Fruit fly (Drosophila melanogaster) whole organism, embryonic: ENCODE results near the gene NKCC.

ENCODE experiments used
- Abd-B ChIP-seq: fragments of 200-800 bp; sonication (Bioruptor generic); optimal IDR thresholded peaks from 2 replicates; lab custom pipeline; 2018; ENCODE audit warnings: missing biosample characterization, mild to moderate bottlenecking, missing genetic modification characterization, moderate library complexity
- Bgb ChIP-seq: fragments of 200-800 bp; sonication (Bioruptor generic); IDR thresholded peaks from 2 replicates; pipeline ENCODE4 v1.3.6; 2022; ENCODE audit warnings: missing biosample characterization, missing genetic modification characterization; ENCODE audit not compliant: partially characterized antibody
- CG10321 ChIP-seq: fragments of 200-800 bp; sonication (Bioruptor generic); IDR thresholded peaks from 2 replicates; pipeline ENCODE4 v1.3.6; 2022; ENCODE audit warnings: missing biosample characterization, missing genetic modification characterization
- CG10959 ChIP-seq: fragments of 200-800 bp; sonication (Bioruptor generic); IDR thresholded peaks from 2 replicates; pipeline ENCODE4 v1.3.6; 2022; ENCODE audit warnings: missing biosample characterization, missing genetic modification characterization
- CG11398 ChIP-seq: fragments of 200-800 bp; sonication (Bioruptor generic); optimal IDR thresholded peaks from 2 replicates; lab custom pipeline; 2016; ENCODE audit warnings: missing biosample characterization, missing genetic modification characterization
- CG11560 ChIP-seq: fragments of 200-800 bp; sonication (Bioruptor generic); IDR thresholded peaks from 3 replicates; pipeline ENCODE4 v1.3.6; 2022; ENCODE audit warnings: missing biosample characterization, missing genetic modification characterization
- CG12219 ChIP-seq: fragments of 200-800 bp; sonication (Bioruptor generic); optimal IDR thresholded peaks from 3 replicates; lab custom pipeline; 2018; ENCODE audit warnings: missing biosample characterization, mild to moderate bottlenecking, missing genetic modification characterization
- CG12236 ChIP-seq: fragments of 200-800 bp; sonication (Bioruptor generic); optimal IDR thresholded peaks from 2 replicates; lab custom pipeline; 2016; ENCODE audit warnings: missing biosample characterization, missing genetic modification characterization
- CG12769 ChIP-seq: fragments of 200-800 bp; sonication (Bioruptor generic); optimal IDR thresholded peaks from 2 replicates; lab custom pipeline; 2019; ENCODE audit warnings: missing biosample characterization, mild to moderate bottlenecking, missing genetic modification characterization, moderate library complexity
- CG12942 ChIP-seq: fragments of 200-800 bp; sonication (Bioruptor generic); optimal IDR thresholded peaks from 3 replicates; lab custom pipeline; 2016; ENCODE audit warnings: missing biosample characterization, missing genetic modification characterization
- CG13123 ChIP-seq: fragments of 200-800 bp; sonication (Bioruptor generic); optimal IDR thresholded peaks from 2 replicates; lab custom pipeline; 2016; ENCODE audit warnings: missing biosample characterization, missing genetic modification characterization
- CG14860 ChIP-seq: fragments of 200-800 bp; sonication (Bioruptor generic); IDR thresholded peaks from 3 replicates; pipeline ENCODE4 v1.3.6; 2022; ENCODE audit warnings: missing biosample characterization, missing genetic modification characterization; ENCODE audit not compliant: partially characterized antibody
- CG15011 ChIP-seq: fragments of 200-800 bp; sonication (Bioruptor generic); optimal IDR thresholded peaks from 3 replicates; lab custom pipeline; 2018; ENCODE audit warnings: missing biosample characterization, mild to moderate bottlenecking, missing genetic modification characterization
- CG17186 ChIP-seq: fragments of 200-800 bp; sonication (Bioruptor generic); optimal IDR thresholded peaks from 3 replicates; lab custom pipeline; 2017; ENCODE audit warnings: missing biosample characterization, missing genetic modification reagents, missing genetic modification characterization
- CG1832 ChIP-seq: fragments of 200-800 bp; sonication (Bioruptor generic); optimal IDR thresholded peaks from 2 replicates; lab custom pipeline; 2017; ENCODE audit warnings: missing biosample characterization, mild to moderate bottlenecking, missing genetic modification characterization, inconsistent platforms
- CG2129 ChIP-seq: fragments of 200-800 bp; sonication (Bioruptor generic); IDR thresholded peaks from 2 replicates; pipeline ENCODE4 v1.3.6; 2022; ENCODE audit warnings: missing biosample characterization, missing genetic modification characterization; ENCODE audit not compliant: partially characterized antibody
- CG2712 ChIP-seq: fragments of 200-800 bp; optimal IDR thresholded peaks from 3 replicates; lab custom pipeline; 2019; ENCODE audit warnings: missing biosample characterization, mild to moderate bottlenecking, missing genetic modification characterization, moderate library complexity
- CG2875 ChIP-seq: fragments of 200-800 bp; sonication (Bioruptor generic); optimal IDR thresholded peaks from 2 replicates; lab custom pipeline; 2017; ENCODE audit warnings: missing biosample characterization, mild to moderate bottlenecking, missing genetic modification characterization, missing genetic modification reagents
- CG34422 ChIP-seq: fragments of 200-800 bp; sonication (Bioruptor generic); IDR thresholded peaks from 3 replicates; pipeline ENCODE4 v1.3.6; 2022; ENCODE audit warnings: missing biosample characterization, missing genetic modification characterization
- CG4404 ChIP-seq: fragments of 200-800 bp; sonication (Bioruptor generic); IDR thresholded peaks from 2 replicates; pipeline ENCODE4 v1.3.6; 2022; ENCODE audit warnings: missing biosample characterization, missing genetic modification characterization
- CG8765 ChIP-seq: fragments of 200-800 bp; sonication (Bioruptor generic); IDR thresholded peaks from 2 replicates; pipeline ENCODE4 v1.3.6; 2022; ENCODE audit warnings: missing biosample characterization, missing genetic modification characterization
- CG9215 ChIP-seq: fragments of 200-800 bp; sonication (Bioruptor generic); IDR thresholded peaks from 2 replicates; pipeline ENCODE4 v1.3.6; 2022; ENCODE audit warnings: missing biosample characterization, missing genetic modification characterization
- CG9932 ChIP-seq: fragments of 200-800 bp; sonication (Bioruptor generic); IDR thresholded peaks from 2 replicates; pipeline ENCODE4 v1.3.6; 2022; ENCODE audit warnings: missing biosample characterization, missing genetic modification characterization
- D19A ChIP-seq: fragments of 200-800 bp; optimal IDR thresholded peaks from 3 replicates; lab custom pipeline; 2019; ENCODE audit warnings: missing biosample characterization, mild to moderate bottlenecking, missing genetic modification characterization, moderate library complexity
- H2.0 ChIP-seq: fragments of 200-800 bp; sonication (Bioruptor generic); IDR thresholded peaks from 2 replicates; pipeline ENCODE4 v1.3.6; 2022; ENCODE audit warnings: missing biosample characterization, missing genetic modification characterization
- Kr ChIP-seq: fragments of 200-800 bp; sonication (Bioruptor generic); optimal IDR thresholded peaks from 2 replicates; lab custom pipeline; 2017; ENCODE audit warnings: missing biosample characterization, mild to moderate bottlenecking, missing genetic modification characterization
- Lhr ChIP-seq: fragments of 200-800 bp; sonication (Bioruptor generic); optimal IDR thresholded peaks from 3 replicates; lab custom pipeline; 2017; ENCODE audit warnings: mild to moderate bottlenecking, missing biosample characterization, missing genetic modification reagents, missing genetic modification characterization
- Nf-YC ChIP-seq: fragments of 200-800 bp; optimal IDR thresholded peaks from 3 replicates; lab custom pipeline; 2019; ENCODE audit warnings: missing biosample characterization, mild to moderate bottlenecking, missing genetic modification characterization, moderate library complexity
- Opbp ChIP-seq: fragments of 200-800 bp; sonication (Bioruptor generic); IDR thresholded peaks from 3 replicates; pipeline ENCODE4 v1.3.6; 2022; ENCODE audit warnings: missing biosample characterization, missing genetic modification characterization; ENCODE audit not compliant: partially characterized antibody
- Pdp1 ChIP-seq, 2 experiments: fragments of 200-800 bp; sonication (Bioruptor generic); optimal IDR thresholded peaks; 3 replicates each; lab custom pipeline; 2016; ENCODE audit warnings: missing biosample characterization in 2 of 2, missing genetic modification characterization in 2 of 2, mild to moderate bottlenecking in 1 of 2, moderate library complexity in 1 of 2
- Sry-β ChIP-seq: fragments of 200-800 bp; sonication (Bioruptor generic); optimal IDR thresholded peaks from 2 replicates; lab custom pipeline; 2018; ENCODE audit warnings: missing biosample characterization, mild to moderate bottlenecking, missing genetic modification characterization, moderate library complexity
- abd-A ChIP-seq: fragments of 200-800 bp; sonication (Bioruptor generic); optimal IDR thresholded peaks from 3 replicates; lab custom pipeline; 2019; ENCODE audit warnings: missing biosample characterization, mild to moderate bottlenecking, missing genetic modification characterization, moderate library complexity
- amos ChIP-seq: fragments of 200-800 bp; sonication (Bioruptor generic); IDR thresholded peaks from 2 replicates; pipeline ENCODE4 v1.3.6; 2022; ENCODE audit warnings: missing biosample characterization, missing genetic modification characterization; ENCODE audit not compliant: partially characterized antibody
- ash1 ChIP-seq: fragments of 200-800 bp; sonication (Bioruptor generic); optimal IDR thresholded peaks from 2 replicates; lab custom pipeline; 2018; ENCODE audit warnings: missing biosample characterization, mild to moderate bottlenecking, missing genetic modification characterization
- ato ChIP-seq: fragments of 200-800 bp; sonication (Bioruptor generic); IDR thresholded peaks from 2 replicates; pipeline ENCODE4 v1.3.6; 2022; ENCODE audit warnings: missing biosample characterization, missing genetic modification characterization; ENCODE audit not compliant: partially characterized antibody
- bsh ChIP-seq, 2 experiments: fragments of 200-800 bp; sonication (Bioruptor generic); optimal IDR thresholded peaks; 2 replicates each; lab custom pipeline; 2017 to 2018; ENCODE audit warnings: mild to moderate bottlenecking in 2 of 2, missing biosample characterization in 2 of 2, missing genetic modification characterization in 2 of 2, moderate library complexity in 1 of 2
- chn ChIP-seq: fragments of 200-800 bp; sonication (Bioruptor generic); optimal IDR thresholded peaks from 2 replicates; lab custom pipeline; 2016; ENCODE audit warnings: missing biosample characterization, missing genetic modification characterization
- crol ChIP-seq: fragments of 200-800 bp; sonication (Bioruptor generic); IDR thresholded peaks from 2 replicates; pipeline ENCODE4 v1.3.6; 2022; ENCODE audit warnings: missing biosample characterization, missing genetic modification characterization
- ftz-f1 ChIP-seq: fragments of 200-800 bp; sonication (Bioruptor generic); optimal IDR thresholded peaks from 2 replicates; lab custom pipeline; 2016; ENCODE audit warnings: missing biosample characterization, missing genetic modification characterization
- insv ChIP-seq, 2 experiments: fragments of 200-800 bp; sonication (Bioruptor generic); optimal IDR thresholded peaks; 3 replicates each; lab custom pipeline; 2016 to 2018; ENCODE audit warnings: missing biosample characterization in 2 of 2, missing genetic modification characterization in 2 of 2
- mam ChIP-seq: fragments of 200-800 bp; sonication (Bioruptor generic); optimal IDR thresholded peaks from 3 replicates; lab custom pipeline; 2016; ENCODE audit warnings: missing biosample characterization, missing genetic modification characterization
- mirr ChIP-seq: fragments of 200-800 bp; sonication (Bioruptor generic); optimal IDR thresholded peaks from 3 replicates; lab custom pipeline; 2018; ENCODE audit warnings: missing biosample characterization, mild to moderate bottlenecking, missing genetic modification characterization
- nom ChIP-seq: fragments of 200-800 bp; sonication (Bioruptor generic); optimal IDR thresholded peaks from 2 replicates; lab custom pipeline; 2017; ENCODE audit warnings: missing biosample characterization, missing genetic modification characterization, mild to moderate bottlenecking, moderate library complexity, missing genetic modification reagents
- salm ChIP-seq: fragments of 200-800 bp; sonication (Bioruptor generic); optimal IDR thresholded peaks from 2 replicates; lab custom pipeline; 2018; ENCODE audit warnings: missing biosample characterization, mild to moderate bottlenecking, missing genetic modification characterization
- slbo ChIP-seq: fragments of 200-800 bp; sonication (Bioruptor generic); IDR thresholded peaks from 2 replicates; pipeline ENCODE4 v1.3.6; 2022; ENCODE audit warnings: missing biosample characterization, missing genetic modification characterization
- slp2 ChIP-seq: fragments of 200-800 bp; sonication (Bioruptor generic); optimal IDR thresholded peaks from 2 replicates; lab custom pipeline; 2016; ENCODE audit warnings: missing biosample characterization, missing genetic modification characterization
- tgo ChIP-seq: fragments of 200-800 bp; sonication (Bioruptor generic); IDR thresholded peaks from 3 replicates; pipeline ENCODE4 v1.3.6; 2022; ENCODE audit warnings: missing biosample characterization, missing genetic modification characterization
- vnd ChIP-seq: fragments of 200-800 bp; sonication (Bioruptor generic); IDR thresholded peaks from 3 replicates; pipeline ENCODE4 v1.3.6; 2022; ENCODE audit warnings: missing biosample characterization, missing genetic modification characterization; ENCODE audit not compliant: partially characterized antibody
- z ChIP-seq: fragments of 200-800 bp; sonication (Bioruptor generic); IDR thresholded peaks from 3 replicates; pipeline ENCODE4 v1.3.6; 2022; ENCODE audit warnings: missing biosample characterization, missing genetic modification characterization
- zfh2 ChIP-seq: fragments of 200-800 bp; sonication (Bioruptor generic); optimal IDR thresholded peaks from 2 replicates; lab custom pipeline; 2016; ENCODE audit warnings: missing biosample characterization, missing genetic modification characterization

Gene NKCC

DNA sequence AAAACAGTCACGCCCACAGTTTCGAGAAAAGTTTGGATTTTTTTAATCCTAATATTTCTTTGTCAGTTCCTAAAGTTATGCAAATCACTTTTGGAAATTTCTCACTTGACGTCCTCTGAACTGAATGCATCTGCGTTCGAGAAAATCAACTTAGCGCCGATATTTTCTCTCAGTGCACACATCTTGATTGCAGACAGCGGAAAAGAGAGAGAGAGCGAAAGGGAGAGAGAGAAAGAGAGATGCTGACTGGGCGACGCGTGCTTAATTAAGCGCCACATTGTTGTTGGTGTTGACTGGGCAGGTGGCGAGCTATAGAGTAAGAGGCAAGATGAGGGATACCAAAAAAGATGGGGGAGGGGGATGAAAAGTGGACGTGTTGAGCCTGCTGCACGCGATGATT, 16.1 kb upstream of the NKCC start (continued):
- TF ChIP-seq CG14860 (GFP tag; lab: Robert Waterston, UW) = no peak
- TF ChIP-seq CG12942 = peak; percentile 39
- TF ChIP-seq CG11398 = peak; percentile 45
- no peak for TF ChIP-seq CG10321 (GFP tag; lab: Robert Waterston, UW)
- no peak for TF ChIP-seq CG4404 (GFP tag; lab: Robert Waterston, UW)
- peak; percentile 36; the same call in 1 of the 3 replicates for TF ChIP-seq tgo (GFP tag; lab: Robert Waterston, UW)
- peak; percentile 36 for TF ChIP-seq zfh2 (GFP tag; lab: Kevin White, UChicago)
- no peak for TF ChIP-seq CG12236
- TF ChIP-seq D19A = peak; percentile 46
- TF ChIP-seq Sry-β (GFP tag; lab: Kevin White, UChicago) = peak; percentile 11
- TF ChIP-seq mam (GFP tag; lab: Kevin White, UChicago) = peak; percentile 24
- peak; percentile 6 for TF ChIP-seq salm (tag; lab: Kevin White, UChicago)
- no peak for TF ChIP-seq CG15011 (GFP tag; lab: Kevin White, UChicago)
- TF ChIP-seq vnd (GFP tag; lab: Robert Waterston, UW) = no peak
- TF ChIP-seq slbo (GFP tag; lab: Robert Waterston, UW) = peak; percentile 37; the same call in 1 of the 2 replicates
- TF ChIP-seq insv (GFP tag; optimal IDR thresholded peaks at IDR 0.05; lab: Kevin White, UChicago) = no peak
- TF ChIP-seq Kr (GFP tag; lab: Kevin White, UChicago) = no peak
- no peak for TF ChIP-seq Bgb (GFP tag; lab: Robert Waterston, UW)
- TF ChIP-seq Lhr = no peak
- peak; percentile 20 for TF ChIP-seq Abd-B (GFP tag; lab: Kevin White, UChicago)
- no peak for TF ChIP-seq Opbp (GFP tag; lab: Robert Waterston, UW)
- no peak for TF ChIP-seq H2.0 (GFP tag; lab: Robert Waterston, UW)
- TF ChIP-seq bsh (GFP tag; optimal IDR thresholded peaks at IDR 0.05; lab: Kevin White, UChicago) = peak in 1 of 2 experiments; percentile 65
- TF ChIP-seq slp2 (GFP tag; lab: Kevin White, UChicago) = peak; percentile 43
- TF ChIP-seq mirr (GFP tag; lab: Kevin White, UChicago) = no peak
- no peak for TF ChIP-seq ftz-f1
- no peak for TF ChIP-seq CG17186 (GFP tag; lab: Kevin White, UChicago)
- TF ChIP-seq CG9215 (GFP tag; lab: Robert Waterston, UW) = no peak; the same call in 1 of the 2 replicates
- peak; percentile 62 for TF ChIP-seq CG1832 (GFP tag; lab: Kevin White, UChicago)
- TF ChIP-seq amos (GFP tag; lab: Robert Waterston, UW) = no peak
- no peak for TF ChIP-seq ato (GFP tag; lab: Robert Waterston, UW)
- TF ChIP-seq CG13123 = no peak
- TF ChIP-seq CG2712 = peak; percentile 58
- peak; percentile 51; the same call in 1 of the 3 replicates for TF ChIP-seq CG34422 (GFP tag; lab: Robert Waterston, UW)
- peak; percentile 37 to 48 for TF ChIP-seq Pdp1 (GFP tag; optimal IDR thresholded peaks at IDR 0.05; lab: Kevin White, UChicago)
- no peak for TF ChIP-seq ash1
- TF ChIP-seq abd-A = no peak
- TF ChIP-seq chn (GFP tag; lab: Kevin White, UChicago) = peak; percentile 60
- no peak for TF ChIP-seq CG9932
- TF ChIP-seq nom (GFP tag; lab: Kevin White, UChicago) = peak; percentile 26
- peak; percentile 40 for TF ChIP-seq CG2875 (GFP tag; lab: Kevin White, UChicago)
- peak; percentile 33 for TF ChIP-seq CG12769 (tag; lab: Kevin White, UChicago)
- TF ChIP-seq CG12219 (GFP tag; lab: Kevin White, UChicago) = no peak
- no peak for TF ChIP-seq CG10959
- no peak for TF ChIP-seq CG11560 (tag; lab: Robert Waterston, UW)
- TF ChIP-seq Nf-YC = no peak
- peak; percentile 31; the same call in 1 of the 2 replicates for TF ChIP-seq crol
- TF ChIP-seq CG2129 (GFP tag; lab: Robert Waterston, UW) = no peak
- no peak for TF ChIP-seq CG8765 (GFP tag; lab: Robert Waterston, UW)
- no peak for TF ChIP-seq z
